Fruit fly (Drosophila melanogaster) whole organism, embryonic: ENCODE results near the gene InR.

Experiments used
- Atf-2 ChIP-seq: fragments of 200-800 bp; sonication (Bioruptor generic); optimal IDR thresholded peaks from 2 replicates; lab custom pipeline; 2016; ENCODE audit warnings: missing biosample characterization, missing genetic modification characterization
- CG10321 ChIP-seq: fragments of 200-800 bp; sonication (Bioruptor generic); IDR thresholded peaks from 2 replicates; pipeline ENCODE4 v1.3.6; 2022; ENCODE audit warnings: missing biosample characterization, missing genetic modification characterization
- CG10959 ChIP-seq: fragments of 200-800 bp; sonication (Bioruptor generic); IDR thresholded peaks from 2 replicates; pipeline ENCODE4 v1.3.6; 2022; ENCODE audit warnings: missing biosample characterization, missing genetic modification characterization
- CG12942 ChIP-seq: fragments of 200-800 bp; sonication (Bioruptor generic); optimal IDR thresholded peaks from 3 replicates; lab custom pipeline; 2016; ENCODE audit warnings: missing biosample characterization, missing genetic modification characterization
- CG16863 ChIP-seq: fragments of 200-800 bp; sonication (Bioruptor generic); optimal IDR thresholded peaks from 3 replicates; lab custom pipeline; 2016; ENCODE audit warnings: missing biosample characterization, missing genetic modification characterization
- CG17385 ChIP-seq: fragments of 200-800 bp; sonication (Bioruptor generic); optimal IDR thresholded peaks from 3 replicates; lab custom pipeline; 2018; ENCODE audit warnings: missing biosample characterization, mild to moderate bottlenecking, missing genetic modification characterization
- CG2129 ChIP-seq: fragments of 200-800 bp; sonication (Bioruptor generic); IDR thresholded peaks from 2 replicates; pipeline ENCODE4 v1.3.6; 2022; ENCODE audit warnings: missing biosample characterization, missing genetic modification characterization; ENCODE audit not compliant: partially characterized antibody
- CG31224 ChIP-seq: fragments of 200-800 bp; sonication (Bioruptor generic); IDR thresholded peaks from 2 replicates; pipeline ENCODE4 v1.3.6; 2022; ENCODE audit warnings: missing biosample characterization, missing genetic modification characterization
- CG3838 ChIP-seq: fragments of 200-800 bp; sonication (Bioruptor generic); optimal IDR thresholded peaks from 3 replicates; lab custom pipeline; 2016; ENCODE audit warnings: missing biosample characterization, missing genetic modification characterization
- CG4404 ChIP-seq: fragments of 200-800 bp; sonication (Bioruptor generic); IDR thresholded peaks from 2 replicates; pipeline ENCODE4 v1.3.6; 2022; ENCODE audit warnings: missing biosample characterization, missing genetic modification characterization
- CG6654 ChIP-seq: fragments of 200-800 bp; sonication (Bioruptor generic); optimal IDR thresholded peaks from 2 replicates; lab custom pipeline; 2017; ENCODE audit warnings: missing biosample characterization, mild to moderate bottlenecking, missing genetic modification characterization
- CG7928 ChIP-seq: fragments of 200-800 bp; sonication (Bioruptor generic); optimal IDR thresholded peaks from 2 replicates; lab custom pipeline; 2017; ENCODE audit warnings: missing biosample characterization, mild to moderate bottlenecking, missing genetic modification characterization
- CG8359 ChIP-seq: fragments of 200-800 bp; sonication (Bioruptor generic); optimal IDR thresholded peaks from 2 replicates; lab custom pipeline; 2017; ENCODE audit warnings: missing biosample characterization, mild to moderate bottlenecking, missing genetic modification characterization, borderline replicate concordance
- CG8478 ChIP-seq: fragments of >200 bp; optimal IDR thresholded peaks from 2 replicates; lab custom pipeline; 2018
- CG9727 ChIP-seq: fragments of 200-800 bp; sonication (Bioruptor generic); optimal IDR thresholded peaks from 3 replicates; lab custom pipeline; 2017; ENCODE audit warnings: missing biosample characterization, mild to moderate bottlenecking, missing genetic modification characterization
- CG9797 ChIP-seq: fragments of 200-800 bp; sonication (Bioruptor generic); optimal IDR thresholded peaks from 3 replicates; lab custom pipeline; 2018; ENCODE audit warnings: missing biosample characterization, mild to moderate bottlenecking, missing genetic modification characterization
- CoRest ChIP-seq: fragments of 200-800 bp; sonication (Bioruptor generic); optimal IDR thresholded peaks from 3 replicates; lab custom pipeline; 2018; ENCODE audit warnings: missing biosample characterization, mild to moderate bottlenecking, missing genetic modification characterization, moderate library complexity
- Fer3 ChIP-seq: fragments of 200-800 bp; sonication (Bioruptor generic); optimal IDR thresholded peaks from 2 replicates; lab custom pipeline; 2018; ENCODE audit warnings: missing biosample characterization, mild to moderate bottlenecking, missing genetic modification characterization, moderate library complexity
- Gug ChIP-seq: fragments of 200-800 bp; sonication (Bioruptor generic); IDR thresholded peaks from 4 replicates; pipeline ENCODE4 v1.3.6; 2022; ENCODE audit warnings: missing biosample characterization, missing genetic modification characterization
- Hmr ChIP-seq: fragments of 200-800 bp; sonication (Bioruptor generic); optimal IDR thresholded peaks from 3 replicates; lab custom pipeline; 2017; ENCODE audit warnings: mild to moderate bottlenecking, missing biosample characterization, missing genetic modification reagents, missing genetic modification characterization
- Hr78 ChIP-seq, 2 experiments: fragments of 200-800 bp in 1 of 2; fragments of >200 bp in 1 of 2; sonication (Bioruptor generic) in 1 of 2; optimal IDR thresholded peaks; 2 replicates each; lab custom pipeline; 2017 to 2019; ENCODE audit warnings: missing biosample characterization in 2 of 2, missing genetic modification characterization in 2 of 2, mild to moderate bottlenecking in 1 of 2, moderate library complexity in 1 of 2
- Kr ChIP-seq: fragments of 200-800 bp; sonication (Bioruptor generic); optimal IDR thresholded peaks from 2 replicates; lab custom pipeline; 2017; ENCODE audit warnings: missing biosample characterization, mild to moderate bottlenecking, missing genetic modification characterization
- Lpt ChIP-seq: fragments of >200 bp; optimal IDR thresholded peaks from 2 replicates; lab custom pipeline; 2018; ENCODE audit warnings: missing biosample characterization, missing genetic modification characterization
- Oli ChIP-seq: fragments of 200-800 bp; sonication (Bioruptor generic); optimal IDR thresholded peaks from 2 replicates; lab custom pipeline; 2018; ENCODE audit warnings: missing biosample characterization, mild to moderate bottlenecking, missing genetic modification characterization, moderate library complexity
- PHDP ChIP-seq: fragments of 200-800 bp; sonication (Bioruptor generic); optimal IDR thresholded peaks from 3 replicates; lab custom pipeline; 2018; ENCODE audit warnings: missing biosample characterization, mild to moderate bottlenecking, missing genetic modification characterization, moderate library complexity
- Poxn ChIP-seq: fragments of 200-800 bp; sonication (Bioruptor generic); IDR thresholded peaks from 2 replicates; pipeline ENCODE4 v1.3.6; 2022; ENCODE audit warnings: missing biosample characterization, missing genetic modification characterization
- Side ChIP-seq: fragments of 200-800 bp; sonication (Bioruptor generic); optimal IDR thresholded peaks from 2 replicates; lab custom pipeline; 2016; ENCODE audit warnings: missing biosample characterization, missing genetic modification characterization
- Six4 ChIP-seq: fragments of 200-800 bp; sonication (Bioruptor generic); optimal IDR thresholded peaks from 2 replicates; lab custom pipeline; 2016; ENCODE audit warnings: missing biosample characterization, missing genetic modification characterization
- abd-A ChIP-seq: fragments of 200-800 bp; sonication (Bioruptor generic); optimal IDR thresholded peaks from 3 replicates; lab custom pipeline; 2019; ENCODE audit warnings: missing biosample characterization, mild to moderate bottlenecking, missing genetic modification characterization, moderate library complexity
- ac ChIP-seq: fragments of 200-800 bp; sonication (Bioruptor generic); optimal IDR thresholded peaks from 3 replicates; lab custom pipeline; 2017; ENCODE audit warnings: missing biosample characterization, mild to moderate bottlenecking, missing genetic modification characterization
- ap ChIP-seq: fragments of 200-800 bp; sonication (Bioruptor generic); IDR thresholded peaks from 2 replicates; pipeline ENCODE4 v1.3.6; 2022; ENCODE audit warnings: missing biosample characterization, missing genetic modification characterization
- bbx ChIP-seq: fragments of 200-800 bp; sonication (Bioruptor generic); IDR thresholded peaks from 2 replicates; pipeline ENCODE4 v1.3.6; 2022; ENCODE audit warnings: missing biosample characterization, missing genetic modification characterization; ENCODE audit not compliant: partially characterized antibody
- bowl ChIP-seq: fragments of 200-800 bp; sonication (Bioruptor generic); IDR thresholded peaks from 2 replicates; pipeline ENCODE4 v1.3.6; 2022; ENCODE audit warnings: missing biosample characterization, missing genetic modification characterization
- chinmo ChIP-seq: fragments of 200-800 bp; sonication (Bioruptor generic); IDR thresholded peaks from 4 replicates; pipeline ENCODE4 v1.3.6; 2022; ENCODE audit warnings: missing biosample characterization, missing genetic modification characterization; ENCODE audit not compliant: partially characterized antibody
- croc ChIP-seq: fragments of 200-800 bp; sonication (Bioruptor generic); conservative IDR thresholded peaks from 3 replicates; pipeline ENCODE4 v1.3.6; 2022; ENCODE audit warnings: missing biosample characterization, missing genetic modification characterization
- dmrt99B ChIP-seq: fragments of 200-800 bp; sonication (Bioruptor generic); optimal IDR thresholded peaks from 2 replicates; lab custom pipeline; 2018; ENCODE audit warnings: missing biosample characterization, mild to moderate bottlenecking, missing genetic modification characterization, moderate library complexity
- esg ChIP-seq: fragments of 200-800 bp; sonication (Bioruptor generic); conservative IDR thresholded peaks from 2 replicates; pipeline ENCODE4 v1.3.6; 2022; ENCODE audit warnings: missing biosample characterization, missing genetic modification characterization
- gce ChIP-seq: fragments of 200-800 bp; sonication (Bioruptor generic); IDR thresholded peaks from 3 replicates; pipeline ENCODE4 v1.3.6; 2022; ENCODE audit warnings: missing biosample characterization, missing genetic modification characterization
- gcm ChIP-seq: fragments of 200-800 bp; sonication (Bioruptor generic); optimal IDR thresholded peaks from 2 replicates; lab custom pipeline; 2019; ENCODE audit warnings: missing biosample characterization, mild to moderate bottlenecking, missing genetic modification characterization, moderate library complexity
- gem ChIP-seq: fragments of 200-800 bp; sonication (Bioruptor generic); optimal IDR thresholded peaks from 2 replicates; lab custom pipeline; 2019; ENCODE audit warnings: missing biosample characterization, mild to moderate bottlenecking, missing genetic modification characterization, moderate library complexity
- mld ChIP-seq: fragments of 200-800 bp; sonication (Bioruptor generic); IDR thresholded peaks from 3 replicates; pipeline ENCODE4 v1.3.6; 2022; ENCODE audit warnings: missing biosample characterization, missing genetic modification characterization; ENCODE audit not compliant: partially characterized antibody
- oc ChIP-seq: fragments of 200-800 bp; sonication (Bioruptor generic); optimal IDR thresholded peaks from 2 replicates; lab custom pipeline; 2018; ENCODE audit warnings: missing biosample characterization, mild to moderate bottlenecking, missing genetic modification characterization, moderate library complexity
- pb ChIP-seq: fragments of 200-800 bp; sonication (Bioruptor generic); optimal IDR thresholded peaks from 3 replicates; lab custom pipeline; 2016; ENCODE audit warnings: missing biosample characterization, missing genetic modification characterization
- sc ChIP-seq, 3 experiments: fragments of >200 bp in 2 of 3; fragments of 200-800 bp in 1 of 3; sonication (Bioruptor generic) in 1 of 3; optimal IDR thresholded peaks; 2 replicates in 2 of 3; 3 replicates in 1 of 3; lab custom pipeline; 2017; ENCODE audit warnings: mild to moderate bottlenecking in 1 of 3, missing biosample characterization in 1 of 3, missing genetic modification characterization in 1 of 3, missing genetic modification reagents in 1 of 3
- sens ChIP-seq: fragments of 200-800 bp; sonication (Bioruptor generic); peaks from one replicate; lab custom pipeline; 2016; ENCODE audit warnings: missing biosample characterization, missing genetic modification characterization
- so ChIP-seq: fragments of 200-800 bp; sonication (Bioruptor generic); IDR thresholded peaks from 3 replicates; pipeline ENCODE4 v1.3.6; 2022; ENCODE audit warnings: missing biosample characterization, missing genetic modification characterization
- vfl ChIP-seq: fragments of 200-800 bp; sonication (Bioruptor generic); optimal IDR thresholded peaks from 2 replicates; lab custom pipeline; 2016; ENCODE audit warnings: missing biosample characterization, missing genetic modification characterization
- wek ChIP-seq: fragments of 200-800 bp; sonication (Bioruptor generic); optimal IDR thresholded peaks from 3 replicates; lab custom pipeline; 2018; ENCODE audit warnings: missing biosample characterization, mild to moderate bottlenecking, missing genetic modification characterization, moderate library complexity
- z ChIP-seq: fragments of 200-800 bp; sonication (Bioruptor generic); IDR thresholded peaks from 3 replicates; pipeline ENCODE4 v1.3.6; 2022; ENCODE audit warnings: missing biosample characterization, missing genetic modification characterization

InR gene

DNA sequence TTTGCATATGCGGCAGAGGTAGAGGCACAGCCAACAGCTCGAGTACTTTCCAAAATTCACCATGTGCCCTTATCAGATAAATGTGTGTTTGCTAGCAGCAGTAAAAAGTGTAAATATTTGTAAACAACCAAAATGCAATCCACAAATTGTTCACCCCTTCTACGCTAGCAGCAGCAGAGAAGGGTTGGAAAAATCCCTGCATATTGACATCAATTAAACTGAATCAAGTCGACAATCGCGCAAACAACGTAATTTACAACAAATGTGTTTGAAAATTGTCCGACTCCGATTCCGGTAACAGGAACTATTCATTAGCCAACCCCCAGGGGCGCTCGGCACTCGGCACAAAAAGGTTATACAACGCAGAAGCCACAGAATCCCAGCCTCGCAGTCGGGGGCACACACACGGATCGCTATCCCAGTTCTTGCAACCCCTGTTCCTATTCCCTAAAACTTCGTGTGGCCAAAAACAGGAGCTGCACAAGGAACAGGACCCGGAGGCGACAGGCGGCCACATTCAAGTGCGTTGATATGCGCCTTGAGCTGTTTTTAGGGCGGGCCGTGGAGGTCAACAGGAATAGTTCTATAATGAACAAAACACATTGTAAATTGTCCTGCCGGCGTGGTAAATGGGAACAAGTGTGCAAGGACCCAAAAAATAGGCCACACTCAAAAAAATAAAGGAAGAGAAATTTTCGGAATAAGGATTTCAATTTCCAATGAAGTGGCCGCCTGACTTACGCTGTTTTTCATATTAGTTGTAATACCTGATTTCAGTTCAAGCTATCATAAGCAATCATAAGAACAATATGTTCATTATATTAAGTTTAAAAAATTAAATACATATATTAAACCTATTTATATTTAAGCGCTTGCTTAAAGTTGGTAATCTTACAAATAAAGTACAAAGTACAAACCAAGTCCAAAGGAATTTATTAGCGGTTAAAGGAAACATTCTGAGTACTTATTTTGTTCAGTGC is 84.1 kb downstream of the InR start (continued):
- TF ChIP-seq CG9727 (GFP tag; lab: Kevin White, UChicago) (peak; percentile 61), gcm (GFP tag; lab: Kevin White, UChicago) (no peak), CG17385 (GFP tag; lab: Kevin White, UChicago) (no peak), z (GFP tag; lab: Robert Waterston, UW) (no peak), Hr78 (GFP tag; optimal IDR thresholded peaks at IDR 0.05; lab: Kevin White, UChicago) (no peak), CG9797 (GFP tag; lab: Kevin White, UChicago) (no peak), ac (GFP tag; lab: Kevin White, UChicago) (peak; percentile 27), CG10321 (GFP tag; lab: Robert Waterston, UW) (no peak), croc (GFP tag; lab: Robert Waterston, UW) (no peak), Gug (GFP tag; lab: Robert Waterston, UW) (no peak), Poxn (GFP tag; lab: Robert Waterston, UW) (no peak), bbx (GFP tag; lab: Robert Waterston, UW) (no peak), Six4 (no peak), CG31224 (GFP tag; lab: Robert Waterston, UW) (no peak), so (GFP tag; lab: Robert Waterston, UW) (no peak), CoRest (peak; percentile 6), CG8359 (GFP tag; lab: Kevin White, UChicago) (no peak), CG6654 (GFP tag; lab: Kevin White, UChicago) (no peak), sens (GFP tag; lab: Kevin White, UChicago) (peak; percentile 37), wek (GFP tag; lab: Kevin White, UChicago) (no peak), Oli (no peak), Kr (GFP tag; lab: Kevin White, UChicago) (peak; percentile 85), Side (no peak), mld (GFP tag; lab: Robert Waterston, UW) (no peak), pb (GFP tag; lab: Kevin White, UChicago) (no peak), abd-A (tag; lab: Kevin White, UChicago) (no peak), chinmo (GFP tag; lab: Robert Waterston, UW) (no peak), Fer3 (tag; lab: Kevin White, UChicago) (no peak), gem (tag; lab: Kevin White, UChicago) (no peak), esg (GFP tag; lab: Robert Waterston, UW) (no peak), oc (tag; lab: Kevin White, UChicago) (no peak), CG7928 (GFP tag; lab: Kevin White, UChicago) (no peak), ap (GFP tag; lab: Robert Waterston, UW) (no peak), vfl (GFP tag; lab: Kevin White, UChicago) (no peak), bowl (GFP tag; lab: Robert Waterston, UW) (no peak), PHDP (tag; lab: Kevin White, UChicago) (no peak), CG2129 (GFP tag; lab: Robert Waterston, UW) (no peak), CG12942 (GFP tag; lab: Kevin White, UChicago) (no peak), gce (GFP tag; lab: Robert Waterston, UW) (no peak), sc (optimal IDR thresholded peaks at IDR 0.05; lab: Kevin White, UChicago) (no peak), sc (GFP tag; optimal IDR thresholded peaks at IDR 0.05; lab: Kevin White, UChicago) (no peak), Lpt (GFP tag; lab: Kevin White, UChicago) (no peak), Atf-2 (GFP tag; lab: Kevin White, UChicago) (no peak), dmrt99B (tag; lab: Kevin White, UChicago) (peak; percentile 21), CG16863 (GFP tag; lab: Kevin White, UChicago) (no peak), CG4404 (GFP tag; lab: Robert Waterston, UW) (no peak), CG3838 (GFP tag; lab: Kevin White, UChicago) (no peak), CG8478 (lab: Kevin White, UChicago) (no peak), CG10959 (GFP tag; lab: Robert Waterston, UW) (no peak), Hmr (GFP tag; lab: Kevin White, UChicago) (no peak)
